Fruit fly (Drosophila melanogaster) S2 (cell line): ENCODE measurements around the gene CG9525.

ENCODE experiments used
- CG8478 ChIP-seq: fragments of >200 bp; optimal IDR thresholded peaks from 2 replicates; lab custom pipeline; 2018
- CTCF ChIP-seq, 2 experiments: fragments of >200 bp; optimal IDR thresholded peaks; 2 replicates each; lab custom pipeline; 2018

DNA sequence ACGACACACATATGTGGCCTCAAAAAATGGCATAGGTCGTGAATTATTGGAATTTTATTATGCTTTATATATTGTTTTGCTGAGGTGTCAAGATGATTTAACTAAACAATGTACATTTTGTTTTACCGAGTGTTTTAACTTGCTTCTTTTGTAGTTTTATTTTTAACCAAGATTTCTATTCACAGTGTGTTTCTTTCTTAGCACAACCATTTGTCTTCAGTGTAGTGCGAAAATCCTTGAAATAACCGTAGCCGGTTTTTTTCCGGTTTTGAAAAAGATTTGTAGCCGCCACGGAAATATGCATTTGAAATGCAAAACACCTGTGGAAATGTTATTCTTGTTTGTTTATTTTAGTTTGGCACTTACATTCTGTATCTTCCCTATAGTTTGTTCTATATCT lies 5.0 kb downstream of the CG9525 start:
- TF ChIP-seq CTCF (optimal IDR thresholded peaks at IDR 0.05; lab: Kevin White, UChicago): no peak
- TF ChIP-seq CG8478 (lab: Kevin White, UChicago): no peak
